Fruit fly (Drosophila melanogaster) S2 (cell line): ENCODE measurements around the gene CG14891.

ENCODE experiments used
- CG8478 ChIP-seq: fragments of >200 bp; optimal IDR thresholded peaks from 2 replicates; lab custom pipeline; 2018
- CTCF ChIP-seq, 2 experiments: fragments of >200 bp; optimal IDR thresholded peaks; 2 replicates each; lab custom pipeline; 2018

DNA sequence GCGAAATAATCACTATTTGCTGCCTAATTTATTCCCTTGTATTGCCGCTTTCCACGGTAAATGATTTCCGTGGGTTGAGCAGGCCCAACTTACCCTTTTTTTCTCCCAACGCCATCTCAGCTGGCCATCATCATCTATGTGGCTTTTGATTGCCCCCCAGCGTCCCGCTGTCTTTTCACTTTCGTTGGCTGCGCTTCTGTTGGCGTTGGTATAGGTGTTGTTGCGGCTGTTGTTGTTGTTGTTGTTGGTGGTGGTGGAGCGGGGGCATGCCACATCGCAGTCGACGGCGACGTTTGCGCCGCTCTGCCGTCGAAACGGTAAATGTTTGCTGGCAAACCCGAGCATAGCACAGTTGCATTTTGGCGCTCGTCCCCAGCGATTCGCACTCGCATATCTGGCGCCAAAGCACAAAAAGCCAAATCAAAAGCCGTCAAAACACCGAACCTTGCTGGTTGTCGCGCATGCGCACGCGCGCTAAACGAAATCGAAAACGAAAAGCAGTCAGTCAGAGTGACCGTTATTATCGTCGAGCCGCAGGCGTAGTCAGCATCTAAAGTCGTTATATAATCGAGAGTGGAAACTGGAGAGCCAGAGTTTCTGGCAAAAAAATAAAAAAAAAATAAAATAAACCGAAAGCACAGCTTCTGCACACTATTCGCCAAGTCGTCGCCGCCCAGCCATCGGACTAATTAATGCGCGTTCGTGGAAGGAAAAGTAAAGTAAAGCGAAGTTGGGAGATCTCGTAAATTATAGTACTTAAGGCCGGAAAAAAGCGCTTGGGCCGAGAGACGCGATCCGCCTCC, 22.9 kb downstream of the CG14891 start, which contains the start of gene CG14892:
- TF ChIP-seq CG8478 (lab: Kevin White, UChicago) (no peak), CTCF (optimal IDR thresholded peaks at IDR 0.05; lab: Kevin White, UChicago) (no peak)
